Worm (Caenorhabditis elegans) whole organism, mixed stage, embryonic: Measurements from ENCODE around the gene C46C11.3.

Experiments
- M03D4.4 ChIP-seq: sonication (generic microtip); optimal IDR thresholded peaks from 2 replicates; lab custom pipeline; 2017; ENCODE audit warnings: mild to moderate bottlenecking, missing genetic modification characterization, missing compliant biosample characterization
- bed-3 ChIP-seq: fragments of 200-800 bp; sonication (Bioruptor generic); optimal IDR thresholded peaks from 3 replicates; lab custom pipeline; 2018; ENCODE audit warnings: mild to moderate bottlenecking, missing genetic modification characterization, moderate library complexity, missing compliant biosample characterization
- blmp-1 ChIP-seq: fragments of 150-350 bp; optimal IDR thresholded peaks from 2 replicates; lab custom pipeline; 2014; ENCODE audit warnings: missing biosample characterization, missing genetic modification characterization
- ceh-39 ChIP-seq: fragments of 150-350 bp; optimal IDR thresholded peaks from 2 replicates; lab custom pipeline; 2014; ENCODE audit warnings: missing biosample characterization, missing genetic modification characterization
- ceh-43 ChIP-seq: fragments of 200-800 bp; sonication (Bioruptor generic); optimal IDR thresholded peaks from 2 replicates; lab custom pipeline; 2018; ENCODE audit warnings: mild to moderate bottlenecking, missing genetic modification characterization, moderate library complexity, missing compliant biosample characterization
- ceh-83 ChIP-seq: fragments of 200-800 bp; sonication (Bioruptor generic); optimal IDR thresholded peaks from 2 replicates; lab custom pipeline; 2018; ENCODE audit warnings: mild to moderate bottlenecking, missing genetic modification characterization, missing compliant biosample characterization
- ces-1 ChIP-seq: fragments of 150-350 bp; optimal IDR thresholded peaks from 2 replicates; lab custom pipeline; 2014; ENCODE audit warnings: missing biosample characterization, missing genetic modification reagents, missing genetic modification characterization
- drap-1 ChIP-seq: fragments of 200-800 bp; sonication (Bioruptor generic); optimal IDR thresholded peaks from 3 replicates; lab custom pipeline; 2018; ENCODE audit warnings: mild to moderate bottlenecking, missing genetic modification characterization, missing compliant biosample characterization
- elt-1 ChIP-seq: sonication (generic microtip); optimal IDR thresholded peaks from 2 replicates; lab custom pipeline; 2017; ENCODE audit warnings: missing genetic modification characterization, mild to moderate bottlenecking, missing compliant biosample characterization, antibody characterized with exemption, moderate library complexity, borderline replicate concordance; ENCODE audit not compliant: insufficient read depth
- flh-1 ChIP-seq: fragments of 200-800 bp; sonication (Bioruptor generic); optimal IDR thresholded peaks from 2 replicates; lab custom pipeline; 2018; ENCODE audit warnings: mild to moderate bottlenecking, missing genetic modification characterization, moderate library complexity, missing compliant biosample characterization
- ham-2 ChIP-seq: fragments of 200-800 bp; sonication (Bioruptor generic); optimal IDR thresholded peaks from 2 replicates; lab custom pipeline; 2018; ENCODE audit warnings: mild to moderate bottlenecking, missing genetic modification characterization, missing compliant biosample characterization
- hlh-1 ChIP-seq: fragments of 150-350 bp; optimal IDR thresholded peaks from 2 replicates; lab custom pipeline; 2014; ENCODE audit warnings: missing biosample characterization, missing genetic modification reagents, missing genetic modification characterization
- lin-13 ChIP-seq: fragments of 150-350 bp; optimal IDR thresholded peaks from 2 replicates; lab custom pipeline; 2014; ENCODE audit warnings: missing biosample characterization, missing genetic modification characterization
- lsy-2 ChIP-seq: fragments of 150-350 bp; optimal IDR thresholded peaks from 2 replicates; lab custom pipeline; 2014; ENCODE audit warnings: missing biosample characterization, missing genetic modification characterization
- mab-5 ChIP-seq: fragments of 150-350 bp; optimal IDR thresholded peaks from 2 replicates; lab custom pipeline; 2014; ENCODE audit warnings: missing biosample characterization, missing genetic modification characterization
- mep-1 ChIP-seq: fragments of 150-350 bp; optimal IDR thresholded peaks from 2 replicates; lab custom pipeline; 2017; ENCODE audit warnings: missing biosample characterization, missing genetic modification reagents, missing genetic modification characterization, inconsistent platforms
- mls-2 ChIP-seq: sonication (generic microtip); optimal IDR thresholded peaks from 2 replicates; lab custom pipeline; 2016; ENCODE audit warnings: mild to moderate bottlenecking, missing genetic modification characterization, moderate library complexity, missing compliant biosample characterization
- nhr-12 ChIP-seq: fragments of 150-350 bp; optimal IDR thresholded peaks from 2 replicates; lab custom pipeline; 2014; ENCODE audit warnings: missing biosample characterization, missing genetic modification characterization
- nhr-2 ChIP-seq: fragments of 150-350 bp; optimal IDR thresholded peaks from 2 replicates; lab custom pipeline; 2014; ENCODE audit warnings: missing biosample characterization, missing genetic modification characterization
- nhr-237 ChIP-seq: fragments of 150-350 bp; optimal IDR thresholded peaks from 2 replicates; lab custom pipeline; 2014; ENCODE audit warnings: missing biosample characterization, missing genetic modification characterization
- nhr-28 ChIP-seq: fragments of 150-350 bp; optimal IDR thresholded peaks from 2 replicates; lab custom pipeline; 2014; ENCODE audit warnings: missing biosample characterization, missing genetic modification characterization
- nhr-76 ChIP-seq: sonication (generic microtip); optimal IDR thresholded peaks from 2 replicates; lab custom pipeline; 2017; ENCODE audit warnings: missing biosample characterization, missing genetic modification characterization
- pha-4 ChIP-seq: fragments of 150-350 bp; optimal IDR thresholded peaks from 2 replicates; lab custom pipeline; 2018; ENCODE audit warnings: missing biosample characterization, missing genetic modification reagents, missing genetic modification characterization
- sem-2 ChIP-seq: fragments of 200-800 bp; sonication (Bioruptor generic); optimal IDR thresholded peaks from 2 replicates; lab custom pipeline; 2018; ENCODE audit warnings: mild to moderate bottlenecking, missing genetic modification characterization, missing compliant biosample characterization
- snpc-4 ChIP-seq: fragments of 150-350 bp; optimal IDR thresholded peaks from 2 replicates; lab custom pipeline; 2014; ENCODE audit warnings: missing biosample characterization, missing genetic modification characterization
- sptf-1 ChIP-seq: sonication (generic microtip); optimal IDR thresholded peaks from 2 replicates; lab custom pipeline; 2017; ENCODE audit warnings: mild to moderate bottlenecking, missing genetic modification characterization, moderate library complexity, missing compliant biosample characterization
- tbx-8 ChIP-seq: fragments of 200-800 bp; sonication (Bioruptor generic); optimal IDR thresholded peaks from 2 replicates; lab custom pipeline; 2018; ENCODE audit warnings: mild to moderate bottlenecking, missing genetic modification characterization, moderate library complexity, missing compliant biosample characterization
- unc-120 ChIP-seq: sonication (generic microtip); optimal IDR thresholded peaks from 2 replicates; lab custom pipeline; 2017; ENCODE audit warnings: missing genetic modification characterization, missing compliant biosample characterization; ENCODE audit not compliant: poor library complexity, severe bottlenecking
- unc-39 ChIP-seq: fragments of 150-350 bp; optimal IDR thresholded peaks from 2 replicates; lab custom pipeline; 2014; ENCODE audit warnings: missing biosample characterization, missing genetic modification characterization
- unc-62 ChIP-seq: fragments of 150-350 bp; optimal IDR thresholded peaks from 2 replicates; lab custom pipeline; 2014; ENCODE audit warnings: missing biosample characterization, missing genetic modification reagents, missing genetic modification characterization
- zip-8 ChIP-seq: fragments of 150-350 bp; optimal IDR thresholded peaks from 2 replicates; lab custom pipeline; 2014; ENCODE audit warnings: missing biosample characterization, missing genetic modification characterization
- ztf-11 ChIP-seq: fragments of 150-350 bp; optimal IDR thresholded peaks from 2 replicates; lab custom pipeline; 2014; ENCODE audit warnings: missing biosample characterization, missing genetic modification characterization

The C46C11.3 gene

DNA sequence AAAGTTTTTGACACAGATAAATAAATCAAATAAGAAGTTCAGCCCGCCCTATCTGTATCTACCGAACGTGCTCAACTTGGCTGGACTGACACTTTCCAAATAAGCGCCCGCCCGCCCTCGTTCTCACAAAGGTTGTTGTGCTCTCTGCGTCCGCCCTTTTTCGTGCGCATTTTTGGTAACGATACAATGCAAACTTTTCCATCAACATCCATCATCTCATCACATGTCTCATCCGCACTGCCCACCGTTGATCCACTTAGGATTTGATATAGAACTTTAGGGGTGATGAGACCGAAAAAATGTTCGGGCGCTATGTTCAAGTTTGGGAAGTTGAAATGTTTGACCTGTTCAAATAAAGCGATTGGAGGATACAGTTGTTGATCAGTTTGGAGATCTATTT lies 36.5 kb upstream of the C46C11.3 start, which contains the start of gene C05E11.7:
Gene C05E11.7 (minus strand): TSS at position 101 of the 400 bp plus-strand sequence.
- TF ChIP-seq ces-1: no peak
- no peak for TF ChIP-seq lsy-2 (tag; lab: Kevin White, UChicago)
- TF ChIP-seq bed-3 (GFP tag; lab: Kevin White, UChicago): no peak
- no peak for TF ChIP-seq lin-13 (tag; lab: Kevin White, UChicago)
- TF ChIP-seq nhr-12 (tag; lab: Kevin White, UChicago): no peak
- no peak for TF ChIP-seq nhr-76 (tag; lab: Kevin White, UChicago)
- TF ChIP-seq, all 35 proteins: peak for 0

DNA sequence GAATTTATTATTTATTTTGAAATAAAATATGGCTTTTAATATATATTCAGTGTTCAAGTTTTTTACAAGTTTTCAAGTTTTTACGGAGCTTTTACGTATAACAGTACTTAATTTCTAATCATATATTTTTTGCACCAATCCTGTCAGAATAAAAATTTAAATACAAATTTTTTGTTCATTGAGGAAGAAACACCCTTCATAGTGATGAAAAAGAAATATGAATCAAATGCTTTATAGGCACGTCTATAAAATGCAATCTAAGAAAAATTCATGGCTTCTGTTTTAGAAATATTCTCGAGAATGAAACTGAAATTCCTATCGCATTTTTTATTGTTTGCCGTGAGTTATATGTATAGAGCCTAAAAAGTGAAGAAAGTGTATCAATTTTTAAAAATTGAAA lies 35.5 kb upstream of the C46C11.3 start, which contains the start of gene C05E11.2:
Gene C05E11.2 (plus strand): TSS at position 301 of the 400 bp plus-strand sequence.
- no peak for TF ChIP-seq zip-8
- TF ChIP-seq mab-5 (tag; lab: Kevin White, UChicago): no peak
- TF ChIP-seq M03D4.4 (tag; lab: Kevin White, UChicago): no peak
- no peak for TF ChIP-seq ceh-43 (GFP tag; lab: Kevin White, UChicago)
- TF ChIP-seq nhr-2 (tag; lab: Kevin White, UChicago): no peak
- no peak for TF ChIP-seq mls-2 (tag; lab: Kevin White, UChicago)
- no peak for TF ChIP-seq sem-2 (GFP tag; lab: Kevin White, UChicago)
- TF ChIP-seq mep-1 (tag; lab: Kevin White, UChicago): no peak
- no peak for TF ChIP-seq flh-1
- TF ChIP-seq ztf-11 (tag; lab: Kevin White, UChicago): no peak
- TF ChIP-seq drap-1 (GFP tag; lab: Kevin White, UChicago): no peak
- no peak for TF ChIP-seq lsy-2 (tag; lab: Kevin White, UChicago)
- TF ChIP-seq sptf-1 (tag; lab: Kevin White, UChicago): no peak
- TF ChIP-seq ceh-83 (GFP tag; lab: Kevin White, UChicago): no peak
- no peak for TF ChIP-seq unc-62 (GFP tag; lab: Kevin White, UChicago)

DNA sequence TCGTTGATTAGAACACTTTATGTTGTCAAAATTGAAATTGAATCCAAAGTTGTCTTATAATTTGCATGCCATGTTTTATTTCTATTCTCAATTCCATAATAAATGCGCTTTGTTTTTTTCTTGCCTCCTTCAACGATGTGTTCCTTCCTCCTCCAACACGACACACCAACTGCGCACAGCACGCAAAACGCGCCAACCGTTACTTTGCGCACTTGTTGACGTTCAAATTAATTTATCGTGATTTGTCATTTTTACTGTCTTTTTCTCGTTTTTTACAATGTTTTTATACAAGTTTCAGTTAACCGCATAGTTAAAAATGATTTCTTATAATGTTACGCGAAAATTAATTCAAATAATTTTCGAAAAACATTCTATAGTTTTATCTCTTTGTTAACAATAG lies 34.2 kb upstream of the C46C11.3 start:
- peak; percentile 41 for TF ChIP-seq lsy-2 (tag; lab: Kevin White, UChicago)
- TF ChIP-seq ceh-83 (GFP tag; lab: Kevin White, UChicago): no peak
- peak; percentile 48 for TF ChIP-seq mep-1 (tag; lab: Kevin White, UChicago)
- peak; percentile 68 for TF ChIP-seq ces-1
- peak; percentile 63 for TF ChIP-seq lin-13 (tag; lab: Kevin White, UChicago)
- peak; percentile 18 for TF ChIP-seq hlh-1 (tag; lab: Kevin White, UChicago)
- TF ChIP-seq nhr-12 (tag; lab: Kevin White, UChicago): no peak

DNA sequence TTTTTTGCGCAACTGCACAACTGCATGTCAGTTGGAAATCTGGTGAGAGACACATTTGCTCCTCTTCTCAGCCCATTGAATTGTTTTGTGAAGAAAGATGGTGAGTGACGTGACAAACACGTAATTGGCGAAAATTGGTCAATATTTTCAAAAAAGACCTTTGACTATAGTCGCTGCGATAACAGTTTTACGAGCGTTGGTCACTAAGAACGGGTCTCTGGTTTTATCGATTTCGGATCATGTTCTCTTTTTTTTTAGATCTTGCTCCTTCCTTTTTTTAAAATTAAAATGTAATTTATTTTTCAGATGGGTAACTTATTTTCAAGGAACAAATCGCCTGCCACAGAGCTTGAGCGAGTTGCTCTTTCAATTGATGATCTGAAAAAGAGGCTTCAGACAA lies 33.7 kb upstream of the C46C11.3 start, which contains the start of gene lnp-1:
Gene lnp-1 (plus strand): TSS at position 301 of the 400 bp plus-strand sequence.
- TF ChIP-seq ztf-11 (tag; lab: Kevin White, UChicago): no peak
- TF ChIP-seq unc-62 (GFP tag; lab: Kevin White, UChicago): no peak
- no peak for TF ChIP-seq hlh-1 (tag; lab: Kevin White, UChicago)
- TF ChIP-seq lin-13 (tag; lab: Kevin White, UChicago): no peak
- TF ChIP-seq bed-3 (GFP tag; lab: Kevin White, UChicago): no peak
- no peak for TF ChIP-seq M03D4.4 (tag; lab: Kevin White, UChicago)
- no peak for TF ChIP-seq ces-1
- no peak for TF ChIP-seq ceh-83 (GFP tag; lab: Kevin White, UChicago)
- TF ChIP-seq pha-4: no peak
- TF ChIP-seq nhr-76 (tag; lab: Kevin White, UChicago): no peak
- no peak for TF ChIP-seq mep-1 (tag; lab: Kevin White, UChicago)
- no peak for TF ChIP-seq mab-5 (tag; lab: Kevin White, UChicago)
- no peak for TF ChIP-seq ham-2 (GFP tag; lab: Kevin White, UChicago)
- TF ChIP-seq ceh-39 (tag; lab: Kevin White, UChicago): no peak
- no peak for TF ChIP-seq nhr-12 (tag; lab: Kevin White, UChicago)
- TF ChIP-seq nhr-237: no peak
- TF ChIP-seq nhr-28: no peak
- TF ChIP-seq blmp-1 (tag; lab: Kevin White, UChicago): no peak
- no peak for TF ChIP-seq nhr-2 (tag; lab: Kevin White, UChicago)
- no peak for TF ChIP-seq unc-39 (tag; lab: Kevin White, UChicago)

DNA sequence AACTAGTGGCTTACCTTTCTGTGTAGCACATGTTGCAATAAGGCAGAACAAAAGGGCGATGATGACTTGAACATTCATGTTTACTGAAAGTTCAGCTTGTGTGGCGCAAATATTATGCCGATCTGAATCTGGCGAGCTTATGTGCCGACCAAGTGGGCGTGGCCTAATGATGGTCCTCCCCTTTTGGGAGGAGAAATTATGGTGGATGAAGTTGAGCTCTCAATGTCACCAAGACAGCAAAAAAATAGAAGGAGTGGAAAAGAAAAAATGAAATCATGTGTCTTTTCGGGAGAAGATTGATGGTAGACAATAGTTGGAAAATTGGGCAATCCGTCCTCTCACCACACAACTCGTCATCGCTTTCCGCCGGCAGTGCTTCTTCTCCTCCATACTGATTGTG lies 29.9 kb upstream of the C46C11.3 start, which contains the start of gene flp-12:
Gene flp-12 (minus strand): TSS at position 101 of the 400 bp plus-strand sequence.
- TF ChIP-seq elt-1 (no peak), nhr-76 (tag; lab: Kevin White, UChicago) (no peak), tbx-8 (GFP tag; lab: Kevin White, UChicago) (no peak), ceh-39 (tag; lab: Kevin White, UChicago) (no peak), zip-8 (no peak), flh-1 (no peak), blmp-1 (tag; lab: Kevin White, UChicago) (no peak), mep-1 (tag; lab: Kevin White, UChicago) (no peak), sptf-1 (tag; lab: Kevin White, UChicago) (no peak), ces-1 (no peak), unc-39 (tag; lab: Kevin White, UChicago) (no peak), snpc-4 (no peak), bed-3 (GFP tag; lab: Kevin White, UChicago) (no peak), unc-120 (tag; lab: Kevin White, UChicago) (no peak)
- TF ChIP-seq, all 35 proteins: peak for 0
